Worm (Caenorhabditis elegans): ENCODE measurements around the gene srh-59.

DNA sequence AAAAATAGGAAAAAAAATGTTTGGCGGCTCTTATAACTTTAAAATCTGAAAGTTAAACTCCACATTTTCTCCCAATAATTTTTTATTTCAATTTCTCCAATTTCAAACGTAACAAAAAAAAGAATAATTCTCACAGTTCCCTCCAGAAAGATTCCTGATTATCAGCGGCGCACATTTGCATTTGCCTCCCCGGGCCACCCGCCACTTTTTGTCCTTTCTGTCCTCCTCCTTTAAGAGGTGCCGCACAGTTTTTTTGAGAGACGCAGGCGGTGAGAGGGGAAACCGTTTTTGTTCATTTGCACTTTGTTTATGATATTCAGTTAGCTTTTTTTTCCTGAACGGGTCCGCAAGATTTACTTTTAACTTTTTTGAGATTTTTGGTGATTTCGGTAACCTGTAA is 39.0 kb downstream of the srh-59 start:
- TF ChIP-seq lag-1 (GFP tag; IDR thresholded peaks at IDR 0.05): no peak
- TF ChIP-seq unc-62 (GFP tag; optimal IDR thresholded peaks at IDR 0.05): no peak
- no peak for TF ChIP-seq egl-44 (GFP tag; IDR thresholded peaks at IDR 0.05)
- TF ChIP-seq nfya-2 (GFP tag; IDR thresholded peaks at IDR 0.05): no peak
- TF ChIP-seq lin-54 (GFP tag; optimal IDR thresholded peaks at IDR 0.05): no peak
- peak; percentile 36; the same call in 1 of the 2 replicates for TF ChIP-seq madf-6 (GFP tag; IDR thresholded peaks at IDR 0.05)
- TF ChIP-seq aptf-2 (GFP tag; conservative IDR thresholded peaks at IDR 0.05): peak; percentile 56; the same call in 1 of the 2 replicates
- TF ChIP-seq nhr-90 (tag; optimal IDR thresholded peaks at IDR 0.05): no peak
- no peak for TF ChIP-seq Y56A3A.18 (GFP tag; IDR thresholded peaks at IDR 0.05)
- TF ChIP-seq snpc-1.1 (tag; optimal IDR thresholded peaks at IDR 0.05; ENCODE audit: insufficient read depth): no peak
- TF ChIP-seq pha-4 (tag; optimal IDR thresholded peaks at IDR 0.05): no peak
- TF ChIP-seq mcd-1 (GFP tag; IDR thresholded peaks at IDR 0.05): no peak
